Comparison of ENCODE assay signal across 3 worm cellular contexts in the genomic region with DNA sequence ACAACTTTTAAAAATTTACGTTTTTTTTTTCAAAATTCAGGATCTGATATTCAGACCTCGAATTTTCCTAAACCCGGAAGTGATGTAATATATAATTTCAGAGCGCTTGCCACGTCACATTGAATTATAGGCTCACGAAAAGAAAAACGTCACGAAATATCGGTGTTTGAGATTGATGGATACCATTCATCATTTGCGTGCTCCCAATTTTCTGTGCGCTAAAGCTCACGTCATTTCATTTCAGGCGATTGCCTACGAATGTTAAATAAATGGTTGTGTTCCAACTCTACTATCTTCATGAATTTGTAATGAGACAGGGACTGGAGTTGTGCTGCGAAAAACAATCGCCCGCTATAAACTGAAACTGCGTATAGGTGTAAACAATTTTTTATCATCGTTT.
TF ChIP-seq lines count a peak whose summit lies in the region.

No protein-coding gene starts in this region.

TF ChIP-seq in whole organism, L2 larva, 48 proteins besides CTCF, POLR2A, EP300 and RAD21:
- TF ChIP-seq unc-55 (GFP tag; optimal IDR thresholded peaks at IDR 0.05; lab: Kevin White, UChicago) (peak; percentile 36), nhr-12 (tag; optimal IDR thresholded peaks at IDR 0.05; lab: Kevin White, UChicago) (no peak), nhr-129 (tag; optimal IDR thresholded peaks at IDR 0.05; lab: Kevin White, UChicago) (no peak)

TF ChIP-seq in whole organism, L3 larva, 47 proteins besides CTCF, POLR2A, EP300 and RAD21:
- TF ChIP-seq egl-5 (tag; optimal IDR thresholded peaks at IDR 0.05; lab: Kevin White, UChicago) (no peak), lin-39 (tag; optimal IDR thresholded peaks at IDR 0.05; lab: Kevin White, UChicago) (peak; percentile 71), daf-12 (tag; optimal IDR thresholded peaks at IDR 0.05; lab: Kevin White, UChicago) (no peak), tbx-2 (tag; optimal IDR thresholded peaks at IDR 0.05; lab: Kevin White, UChicago) (no peak)

TF ChIP-seq in whole organism, L4 larva, 104 proteins besides CTCF, POLR2A, EP300 and RAD21:
- TF ChIP-seq ctbp-1 (GFP tag; IDR thresholded peaks at IDR 0.05; lab: Robert Waterston, UW): no peak
- TF ChIP-seq skn-1 (tag; optimal IDR thresholded peaks at IDR 0.05; lab: Kevin White, UChicago): no peak
- peak in 1 of 2 experiments; percentile 97 for TF ChIP-seq unc-62 (GFP tag; optimal IDR thresholded peaks at IDR 0.05 in 1 of 2; lab: Kevin White, UChicago)
- TF ChIP-seq unc-62 (tag; optimal IDR thresholded peaks at IDR 0.05; lab: Kevin White, UChicago): no peak
- TF ChIP-seq ceh-20 (GFP tag; IDR thresholded peaks at IDR 0.05; lab: Robert Waterston, UW): 0 out of 2 replicates have a peak, but pooled peaks have one; percentile 16
- no peak for TF ChIP-seq ama-1 (optimal IDR thresholded peaks at IDR 0.05; lab: Kevin White, UChicago)
- no peak for TF ChIP-seq set-16 (GFP tag; IDR thresholded peaks at IDR 0.05; lab: Robert Waterston, UW)
- no peak for TF ChIP-seq nhr-237 (tag; optimal IDR thresholded peaks at IDR 0.05; lab: Kevin White, UChicago)
- TF ChIP-seq ces-1 (GFP tag; optimal IDR thresholded peaks at IDR 0.05; lab: Kevin White, UChicago): no peak
